Worm (Caenorhabditis elegans): Measurements from ENCODE around the gene W10G11.3.

- TF ChIP-seq flt-1 (GFP tag; IDR thresholded peaks at IDR 0.05) (no peak), tra-4 (tag; optimal IDR thresholded peaks at IDR 0.05) (no peak), tbx-37 (GFP tag; conservative IDR thresholded peaks at IDR 0.05) (no peak), B0310.2 (tag; optimal IDR thresholded peaks at IDR 0.05) (no peak), ceh-13 (GFP tag; optimal IDR thresholded peaks at IDR 0.05) (no peak), ama-1 (optimal IDR thresholded peaks at IDR 0.05) (no peak), hmg-4 (GFP tag; optimal IDR thresholded peaks at IDR 0.05) (no peak), hnd-1 (tag; optimal IDR thresholded peaks at IDR 0.05) (no peak), tbx-11 (GFP tag; IDR thresholded peaks at IDR 0.05) (no peak), hmbx-1 (tag; optimal IDR thresholded peaks at IDR 0.05) (no peak), ets-7 (tag; optimal IDR thresholded peaks at IDR 0.05) (no peak), scrt-1 (GFP tag; IDR thresholded peaks at IDR 0.05) (no peak)
These were observed 19.4 kb upstream of the W10G11.3 start, which contains the start of gene srh-59 for ce11 chrII:3581752-3582151.

All from whole organism, early embryonic.